Worm (Caenorhabditis elegans) whole organism, L2 larva: ENCODE results near the gene T28D6.7.

Experiments
- alr-1 ChIP-seq: fragments of 150-350 bp; optimal IDR thresholded peaks from 2 replicates; lab custom pipeline; 2014; ENCODE audit warnings: missing biosample characterization, missing genetic modification characterization
- ceh-82 ChIP-seq: fragments of 150-350 bp; optimal IDR thresholded peaks from 2 replicates; lab custom pipeline; 2014; ENCODE audit warnings: missing biosample characterization, missing genetic modification characterization
- fos-1 ChIP-seq: fragments of 150-350 bp; optimal IDR thresholded peaks from 2 replicates; lab custom pipeline; 2014; ENCODE audit warnings: missing biosample characterization, missing genetic modification characterization
- lin-39 ChIP-seq: fragments of 150-350 bp; optimal IDR thresholded peaks from 2 replicates; lab custom pipeline; 2014; ENCODE audit warnings: missing biosample characterization, missing genetic modification reagents, missing genetic modification characterization
- mbf-1 ChIP-seq: sonication (generic microtip); optimal IDR thresholded peaks from 2 replicates; lab custom pipeline; 2017; ENCODE audit warnings: missing biosample characterization, missing genetic modification characterization
- nhr-10 ChIP-seq: sonication (generic microtip); optimal IDR thresholded peaks from 2 replicates; lab custom pipeline; 2017; ENCODE audit warnings: missing biosample characterization, missing genetic modification characterization
- nhr-23 ChIP-seq: fragments of 150-350 bp; optimal IDR thresholded peaks from 2 replicates; lab custom pipeline; 2014; ENCODE audit warnings: missing biosample characterization, missing genetic modification reagents, missing genetic modification characterization
- unc-55 ChIP-seq: fragments of 150-350 bp; sonication (generic microtip); optimal IDR thresholded peaks from 3 replicates; lab custom pipeline; 2014; ENCODE audit warnings: missing biosample characterization, missing genetic modification reagents, missing genetic modification characterization
- unc-62 ChIP-seq: fragments of 150-350 bp; optimal IDR thresholded peaks from 2 replicates; lab custom pipeline; 2014; ENCODE audit warnings: missing biosample characterization, missing genetic modification reagents, missing genetic modification characterization

DNA sequence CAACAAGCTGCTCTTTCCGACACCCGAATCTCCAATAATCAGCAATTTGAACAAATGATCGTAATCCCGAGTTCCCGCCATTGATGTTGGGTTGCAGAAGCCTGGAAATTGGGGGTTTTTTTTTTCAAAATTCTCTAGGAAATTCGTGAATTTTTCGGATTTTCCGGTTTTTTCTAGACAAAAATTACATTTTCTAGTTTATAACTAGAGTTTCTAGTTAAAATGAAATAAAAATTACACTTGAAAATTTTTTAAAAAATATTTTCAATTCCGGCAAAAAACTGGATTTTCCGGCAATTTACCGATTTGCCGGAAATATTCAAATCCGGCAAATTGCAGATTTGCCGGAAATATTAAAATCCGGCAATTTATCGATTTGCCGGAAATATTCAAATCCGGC, 34.8 kb downstream of the T28D6.7 start, which contains the start of gene rab-35:
- no peak for TF ChIP-seq fos-1 (tag; lab: Kevin White, UChicago)
- no peak for TF ChIP-seq mbf-1
- no peak for TF ChIP-seq alr-1 (tag; lab: Kevin White, UChicago)
- TF ChIP-seq ceh-82 (tag; lab: Kevin White, UChicago), result no peak
- TF ChIP-seq nhr-23 (tag; lab: Kevin White, UChicago), result no peak
- TF ChIP-seq unc-55, result no peak
- no peak for TF ChIP-seq lin-39 (tag; lab: Kevin White, UChicago)
- no peak for TF ChIP-seq unc-62 (GFP tag; lab: Kevin White, UChicago)
- TF ChIP-seq nhr-10, result no peak
